Fruit fly (Drosophila melanogaster) whole organism, wandering third instar larva: ENCODE data around the gene EloB.

Experiments used
- Abd-B ChIP-seq: fragments of >200 bp; optimal IDR thresholded peaks from 2 replicates; lab custom pipeline; 2017; ENCODE audit warnings: missing biosample characterization, missing genetic modification characterization
- CG32264 ChIP-seq: fragments of 200-800 bp; sonication (Bioruptor generic); optimal IDR thresholded peaks from 2 replicates; lab custom pipeline; 2016; ENCODE audit warnings: missing biosample characterization, missing genetic modification characterization
- CrebA ChIP-seq: fragments of 200-800 bp; sonication (Bioruptor generic); optimal IDR thresholded peaks from 2 replicates; lab custom pipeline; 2016; ENCODE audit warnings: missing biosample characterization, mild to moderate bottlenecking, missing genetic modification characterization, borderline replicate concordance
- Jra ChIP-seq: sonication (Bioruptor generic); optimal IDR thresholded peaks from 2 replicates; lab custom pipeline; 2016; ENCODE audit warnings: missing biosample characterization, missing genetic modification characterization
- Sp1 ChIP-seq: fragments of 200-800 bp; sonication (Bioruptor generic); optimal IDR thresholded peaks from 3 replicates; lab custom pipeline; 2019; ENCODE audit warnings: missing biosample characterization, mild to moderate bottlenecking, missing genetic modification characterization, moderate library complexity
- br ChIP-seq: fragments of 200-800 bp; sonication (Bioruptor generic); optimal IDR thresholded peaks from 2 replicates; lab custom pipeline; 2016; ENCODE audit warnings: missing biosample characterization, missing genetic modification characterization
- h ChIP-seq: fragments of 200-800 bp; sonication (Bioruptor generic); optimal IDR thresholded peaks from 3 replicates; lab custom pipeline; 2016; ENCODE audit warnings: missing biosample characterization, mild to moderate bottlenecking, missing genetic modification characterization
- jim ChIP-seq: fragments of 175-275, 200-325 bp; sonication (Bioruptor generic); optimal IDR thresholded peaks from 2 replicates; lab custom pipeline; 2016; ENCODE audit warnings: missing biosample characterization, mild to moderate bottlenecking, missing genetic modification characterization

DNA sequence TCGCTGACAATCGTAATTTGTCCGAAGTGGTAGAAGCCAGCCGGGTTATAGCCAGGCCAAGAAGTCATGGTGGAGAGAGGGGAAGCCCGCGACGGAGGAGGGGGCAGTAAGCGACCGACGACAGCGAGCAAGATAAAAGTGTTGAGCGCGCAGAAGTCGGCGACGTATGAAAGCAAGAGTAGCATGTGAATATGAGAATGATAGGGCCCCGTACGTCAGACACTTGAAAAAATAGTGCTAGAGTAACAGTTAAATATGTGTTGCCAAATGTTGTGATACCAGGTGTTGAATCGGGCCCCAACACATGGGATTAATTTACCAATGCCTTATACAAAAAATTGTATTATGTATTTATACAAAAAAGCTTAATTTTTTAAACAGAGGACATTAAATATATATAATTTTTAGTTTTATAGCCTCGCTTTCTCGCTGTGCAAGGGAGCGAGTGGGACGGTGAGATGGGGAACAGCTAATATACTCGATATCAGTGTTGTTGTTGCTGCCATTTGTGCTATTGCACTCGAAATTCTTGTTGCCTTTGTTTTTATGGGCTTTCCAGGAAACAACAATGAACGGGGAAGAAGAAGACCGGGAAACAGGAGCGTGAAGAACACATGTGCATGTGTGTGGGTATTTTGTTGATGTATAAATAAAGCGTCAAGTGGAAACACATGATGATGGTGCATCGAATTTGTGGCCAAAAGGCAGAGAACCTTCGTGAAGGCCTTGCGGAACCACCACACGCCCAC, 29.6 kb downstream of the EloB start:
- TF ChIP-seq CG32264 (GFP tag; lab: Kevin White, UChicago) (no peak), jim (GFP tag; lab: Kevin White, UChicago) (no peak), h (GFP tag; lab: Kevin White, UChicago) (peak; percentile 86), Jra (GFP tag; lab: Kevin White, UChicago) (no peak), Sp1 (GFP tag; lab: Kevin White, UChicago) (peak; percentile 82), br (peak; percentile 76), Abd-B (GFP tag; lab: Kevin White, UChicago) (no peak), CrebA (GFP tag; lab: Kevin White, UChicago) (no peak)
